Fruit fly (Drosophila melanogaster) whole organism, prepupa: ENCODE results near the gene CG2901.

Source experiments
- CG10631 ChIP-seq: fragments of 200-800 bp; sonication (Bioruptor generic); optimal IDR thresholded peaks from 2 replicates; lab custom pipeline; 2016; ENCODE audit warnings: missing biosample characterization, missing genetic modification characterization
- CG10669 ChIP-seq: fragments of 200-800 bp; sonication (Bioruptor generic); optimal IDR thresholded peaks from 3 replicates; lab custom pipeline; 2018; ENCODE audit warnings: missing biosample characterization, mild to moderate bottlenecking, missing genetic modification characterization, moderate library complexity
- CG11294 ChIP-seq: fragments of 200-800 bp; sonication (Bioruptor generic); IDR thresholded peaks from 2 replicates; pipeline ENCODE4 v1.3.6; 2022; ENCODE audit warnings: missing biosample characterization, missing genetic modification characterization
- CG15336 ChIP-seq: fragments of 200-800 bp; sonication (Bioruptor generic); IDR thresholded peaks from 2 replicates; pipeline ENCODE4 v1.3.6; 2022; ENCODE audit warnings: missing biosample characterization, missing genetic modification characterization
- CG1621 ChIP-seq: fragments of 200-800 bp; sonication (Bioruptor generic); optimal IDR thresholded peaks from 3 replicates; lab custom pipeline; 2018; ENCODE audit warnings: missing biosample characterization, mild to moderate bottlenecking, missing genetic modification characterization
- CG16779 ChIP-seq: fragments of 200-800 bp; sonication (Bioruptor generic); optimal IDR thresholded peaks from 3 replicates; lab custom pipeline; 2017; ENCODE audit warnings: missing biosample characterization, mild to moderate bottlenecking, missing genetic modification characterization
- CG3032 ChIP-seq: fragments of 200-800 bp; optimal IDR thresholded peaks from 2 replicates; lab custom pipeline; 2019; ENCODE audit warnings: missing biosample characterization, mild to moderate bottlenecking, missing genetic modification characterization, moderate library complexity
- CG31627 ChIP-seq: fragments of 200-800 bp; sonication (Bioruptor generic); optimal IDR thresholded peaks from 3 replicates; lab custom pipeline; 2016; ENCODE audit warnings: missing biosample characterization, missing genetic modification characterization
- CG34406 ChIP-seq: fragments of 200-800 bp; sonication (Bioruptor generic); optimal IDR thresholded peaks from 3 replicates; lab custom pipeline; 2016; ENCODE audit warnings: missing biosample characterization, missing genetic modification characterization
- CG3919 ChIP-seq: fragments of 200-800 bp; sonication (Bioruptor generic); optimal IDR thresholded peaks from 3 replicates; lab custom pipeline; 2016; ENCODE audit warnings: missing biosample characterization, missing genetic modification characterization
- CG4318 ChIP-seq: fragments of 200-800 bp; sonication (Bioruptor generic); optimal IDR thresholded peaks from 3 replicates; lab custom pipeline; 2017; ENCODE audit warnings: missing biosample characterization, mild to moderate bottlenecking, missing genetic modification characterization
- CG6276 ChIP-seq: fragments of 200-800 bp; sonication (Bioruptor generic); optimal IDR thresholded peaks from 2 replicates; lab custom pipeline; 2017; ENCODE audit warnings: missing biosample characterization, mild to moderate bottlenecking, missing genetic modification characterization
- CG6792 ChIP-seq: fragments of 200-800 bp; sonication (Bioruptor generic); optimal IDR thresholded peaks from 3 replicates; lab custom pipeline; 2016; ENCODE audit warnings: missing biosample characterization, missing genetic modification characterization
- CG7368 ChIP-seq: fragments of 200-800 bp; sonication (Bioruptor generic); optimal IDR thresholded peaks from 3 replicates; lab custom pipeline; 2016; ENCODE audit warnings: missing biosample characterization, missing genetic modification characterization
- CG8632 ChIP-seq: fragments of 200-800 bp; sonication (Bioruptor generic); optimal IDR thresholded peaks from 3 replicates; lab custom pipeline; 2016; ENCODE audit warnings: missing biosample characterization, missing genetic modification characterization
- Eip75B ChIP-seq: fragments of 200-800 bp; sonication (Bioruptor generic); optimal IDR thresholded peaks from 3 replicates; lab custom pipeline; 2016; ENCODE audit warnings: missing biosample characterization, missing genetic modification characterization
- Ets21C ChIP-seq: fragments of 200-800 bp; sonication (Bioruptor generic); optimal IDR thresholded peaks from 3 replicates; lab custom pipeline; 2016; ENCODE audit warnings: missing biosample characterization, missing genetic modification characterization
- Ets96B ChIP-seq: fragments of 200-800 bp; optimal IDR thresholded peaks from 2 replicates; lab custom pipeline; 2019; ENCODE audit warnings: missing biosample characterization, mild to moderate bottlenecking, missing genetic modification characterization, moderate library complexity
- Hr38 ChIP-seq: sonication (Bioruptor generic); optimal IDR thresholded peaks from 2 replicates; lab custom pipeline; 2016; ENCODE audit warnings: missing biosample characterization, missing genetic modification characterization
- Hr39 ChIP-seq: fragments of 200-800 bp; sonication (Bioruptor generic); optimal IDR thresholded peaks from 2 replicates; lab custom pipeline; 2016; ENCODE audit warnings: missing biosample characterization, missing genetic modification characterization
- Hr4 ChIP-seq: fragments of 200-800 bp; sonication (Bioruptor generic); optimal IDR thresholded peaks from 3 replicates; lab custom pipeline; 2016; ENCODE audit warnings: missing biosample characterization, missing genetic modification characterization
- Lpt ChIP-seq: fragments of 200-800 bp; sonication (Bioruptor generic); optimal IDR thresholded peaks from 3 replicates; lab custom pipeline; 2016; ENCODE audit warnings: missing biosample characterization, missing genetic modification characterization
- Met ChIP-seq: fragments of 200-800 bp; sonication (Bioruptor generic); optimal IDR thresholded peaks from 3 replicates; lab custom pipeline; 2016; ENCODE audit warnings: missing biosample characterization, missing genetic modification characterization
- OdsH ChIP-seq: fragments of 200-800 bp; sonication (Bioruptor generic); optimal IDR thresholded peaks from 3 replicates; lab custom pipeline; 2016; ENCODE audit warnings: missing biosample characterization, missing genetic modification characterization
- Smox ChIP-seq: fragments of 200-800 bp; sonication (Bioruptor generic); optimal IDR thresholded peaks from 3 replicates; lab custom pipeline; 2016; ENCODE audit warnings: missing biosample characterization, missing genetic modification characterization
- Sox102F ChIP-seq: fragments of 200-800 bp; sonication (Bioruptor generic); optimal IDR thresholded peaks from 2 replicates; lab custom pipeline; 2016; ENCODE audit warnings: missing biosample characterization, mild to moderate bottlenecking, missing genetic modification characterization
- Sox15 ChIP-seq: fragments of 200-800 bp; sonication (Bioruptor generic); optimal IDR thresholded peaks from 3 replicates; lab custom pipeline; 2016; ENCODE audit warnings: missing biosample characterization, missing genetic modification characterization
- dsx ChIP-seq: fragments of 200-800 bp; optimal IDR thresholded peaks from 3 replicates; lab custom pipeline; 2019; ENCODE audit warnings: missing biosample characterization, mild to moderate bottlenecking, missing genetic modification characterization, moderate library complexity; ENCODE audit not compliant: poor library complexity, severe bottlenecking
- eg ChIP-seq: fragments of 200-800 bp; sonication (Bioruptor generic); IDR thresholded peaks from 3 replicates; pipeline ENCODE4 v1.3.6; 2022; ENCODE audit warnings: missing biosample characterization, missing genetic modification characterization
- esn ChIP-seq: fragments of 200-800 bp; sonication (Bioruptor generic); optimal IDR thresholded peaks from 2 replicates; lab custom pipeline; 2016; ENCODE audit warnings: missing biosample characterization, mild to moderate bottlenecking, missing genetic modification characterization, moderate library complexity
- fd59A ChIP-seq: fragments of 200-800 bp; sonication (Bioruptor generic); optimal IDR thresholded peaks from 2 replicates; lab custom pipeline; 2017; ENCODE audit warnings: missing biosample characterization, mild to moderate bottlenecking, missing genetic modification characterization, missing genetic modification reagents
- fkh ChIP-seq: fragments of 200-800 bp; sonication (Bioruptor generic); optimal IDR thresholded peaks from 3 replicates; lab custom pipeline; 2017; ENCODE audit warnings: missing biosample characterization, mild to moderate bottlenecking, missing genetic modification characterization, moderate library complexity
- lz ChIP-seq: fragments of 200-800 bp; sonication (Bioruptor generic); optimal IDR thresholded peaks from 3 replicates; lab custom pipeline; 2016; ENCODE audit warnings: missing biosample characterization, missing genetic modification characterization
- pdm3 ChIP-seq: fragments of 200-800 bp; sonication (Bioruptor generic); optimal IDR thresholded peaks from 3 replicates; lab custom pipeline; 2016; ENCODE audit warnings: missing biosample characterization, missing genetic modification characterization
- salr ChIP-seq, 2 experiments: fragments of 200-800 bp; sonication (Bioruptor generic); optimal IDR thresholded peaks; 3 replicates each; lab custom pipeline; 2016 to 2018; ENCODE audit warnings: missing biosample characterization in 2 of 2, missing genetic modification characterization in 2 of 2, mild to moderate bottlenecking in 1 of 2
- spab ChIP-seq: fragments of 200-800 bp; sonication (Bioruptor generic); optimal IDR thresholded peaks from 2 replicates; lab custom pipeline; 2017; ENCODE audit warnings: missing biosample characterization, mild to moderate bottlenecking, missing genetic modification characterization, missing genetic modification reagents
- ss ChIP-seq, 2 experiments: fragments of 200-800 bp; sonication (Bioruptor generic); optimal IDR thresholded peaks; 2 replicates in 1 of 2; 3 replicates in 1 of 2; lab custom pipeline; 2017 to 2018; ENCODE audit warnings: mild to moderate bottlenecking in 2 of 2, missing biosample characterization in 2 of 2, missing genetic modification characterization in 2 of 2, moderate library complexity in 1 of 2
- svp ChIP-seq: fragments of 200-800 bp; sonication (Bioruptor generic); peaks from one replicate; lab custom pipeline; 2016; ENCODE audit warnings: missing biosample characterization, missing genetic modification characterization
- topi ChIP-seq: fragments of 200-800 bp; sonication (Bioruptor generic); optimal IDR thresholded peaks from 3 replicates; lab custom pipeline; 2016; ENCODE audit warnings: missing biosample characterization, missing genetic modification characterization
- vri ChIP-seq: fragments of 200-800 bp; sonication (Bioruptor generic); optimal IDR thresholded peaks from 3 replicates; lab custom pipeline; 2016; ENCODE audit warnings: missing biosample characterization, mild to moderate bottlenecking, missing genetic modification characterization

CG2901 gene

DNA sequence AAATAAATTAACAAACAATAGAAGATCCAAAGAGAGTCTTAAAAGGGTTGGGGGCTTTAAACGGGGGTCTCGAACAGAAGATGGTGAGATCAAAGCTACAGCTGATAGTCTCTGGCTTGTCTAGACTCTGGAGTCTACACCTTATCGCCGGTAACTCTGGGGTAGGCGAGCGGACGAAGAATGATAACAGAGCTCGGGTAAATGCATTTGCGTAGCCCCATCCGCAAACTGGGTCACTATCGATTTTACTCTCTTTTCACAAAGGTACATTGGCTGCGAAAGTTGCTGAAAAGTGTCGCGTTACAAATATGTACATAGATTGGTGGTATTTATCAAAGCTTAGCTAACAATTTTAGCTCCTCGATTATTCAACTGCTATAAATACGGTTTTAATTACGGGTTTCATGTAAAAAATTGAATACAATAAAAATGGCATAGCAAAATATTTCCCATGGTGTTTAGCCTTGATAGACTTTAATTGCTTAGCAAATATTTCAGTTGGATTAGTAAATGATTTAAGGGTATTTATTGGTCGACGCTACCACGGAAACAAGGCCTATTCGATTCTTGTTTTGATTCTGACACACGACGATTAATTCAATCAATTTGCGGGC lies 39.0 kb downstream of the CG2901 start (continued):
- TF ChIP-seq CG34406 = peak; percentile 59
- peak; percentile 11 for TF ChIP-seq CG31627 (GFP tag; lab: Kevin White, UChicago)
- TF ChIP-seq esn (GFP tag; lab: Kevin White, UChicago) = peak; percentile 38
- TF ChIP-seq svp (GFP tag; lab: Kevin White, UChicago) = peak; percentile 90
- peak; percentile 43 for TF ChIP-seq spab (GFP tag; lab: Kevin White, UChicago)
- peak in 1 of 2 experiments; percentile 60 for TF ChIP-seq ss (GFP tag; optimal IDR thresholded peaks at IDR 0.05; lab: Kevin White, UChicago)
- no peak for TF ChIP-seq Sox15 (GFP tag; lab: Kevin White, UChicago)
- peak; percentile 37 for TF ChIP-seq CG4318
- peak; percentile 56 for TF ChIP-seq CG3919 (GFP tag; lab: Kevin White, UChicago)
- TF ChIP-seq Hr4 (GFP tag; lab: Kevin White, UChicago) = peak; percentile 55
- TF ChIP-seq CG1621 (tag; lab: Kevin White, UChicago) = peak; percentile 14
- no peak for TF ChIP-seq CG11294 (GFP tag; lab: Robert Waterston, UW)
- TF ChIP-seq Hr39 (GFP tag; lab: Kevin White, UChicago) = no peak
- peak; percentile 66 for TF ChIP-seq Eip75B (GFP tag; lab: Kevin White, UChicago)
- peak; percentile 35 for TF ChIP-seq dsx (GFP tag; lab: Kevin White, UChicago)
- TF ChIP-seq lz (GFP tag; lab: Kevin White, UChicago) = peak; percentile 19
- TF ChIP-seq CG16779 = no peak
- peak in 1 of 2 experiments; percentile 15 for TF ChIP-seq salr (GFP tag; optimal IDR thresholded peaks at IDR 0.05; lab: Kevin White, UChicago)
- TF ChIP-seq CG6276 = peak; percentile 42
- peak; percentile 8 for TF ChIP-seq Smox (GFP tag; lab: Kevin White, UChicago)
- TF ChIP-seq Sox102F = no peak
- peak; percentile 29 for TF ChIP-seq CG10631 (GFP tag; lab: Kevin White, UChicago)
- no peak for TF ChIP-seq Ets21C (GFP tag; lab: Kevin White, UChicago)
- TF ChIP-seq Hr38 (GFP tag; lab: Kevin White, UChicago) = no peak
- TF ChIP-seq CG8632 (GFP tag; lab: Kevin White, UChicago) = peak; percentile 66
- peak; percentile 16 for TF ChIP-seq Met (GFP tag; lab: Kevin White, UChicago)
- TF ChIP-seq fkh (GFP tag; lab: Kevin White, UChicago) = no peak
- peak; percentile 45 for TF ChIP-seq CG3032
- TF ChIP-seq CG6792 = peak; percentile 41
- peak; percentile 64 for TF ChIP-seq Ets96B
- peak; percentile 43 for TF ChIP-seq fd59A (GFP tag; lab: Kevin White, UChicago)
- no peak for TF ChIP-seq eg (GFP tag; lab: Robert Waterston, UW)
- no peak; the same call in 1 of the 2 replicates for TF ChIP-seq CG15336 (GFP tag; lab: Robert Waterston, UW)

DNA sequence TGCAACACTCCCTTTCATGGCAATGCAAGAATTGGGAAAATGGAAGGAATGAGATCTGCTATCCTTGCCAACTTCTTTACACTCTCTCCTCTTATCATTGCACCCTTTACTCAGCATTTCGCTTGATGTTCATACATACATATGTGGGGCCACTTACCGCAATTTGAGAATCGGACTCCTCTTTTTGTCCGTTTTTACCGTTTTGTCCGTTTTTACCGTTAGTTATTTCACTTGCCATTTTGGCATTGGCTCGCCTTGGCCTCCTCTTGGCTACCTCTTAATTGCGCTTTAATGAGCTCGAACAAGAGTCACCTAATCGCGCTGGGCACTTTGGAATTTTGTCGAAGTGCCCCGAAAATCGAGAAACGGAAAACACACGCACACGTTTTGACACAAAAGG lies 39.8 kb downstream of the CG2901 start:
- TF ChIP-seq CG3919 (GFP tag; lab: Kevin White, UChicago) (no peak), CG15336 (GFP tag; lab: Robert Waterston, UW) (no peak), CG7368 (GFP tag; lab: Kevin White, UChicago) (no peak), OdsH (no peak), Hr4 (GFP tag; lab: Kevin White, UChicago) (no peak), Hr38 (GFP tag; lab: Kevin White, UChicago) (no peak), vri (no peak), Lpt (GFP tag; lab: Kevin White, UChicago) (no peak), fkh (GFP tag; lab: Kevin White, UChicago) (no peak), fd59A (GFP tag; lab: Kevin White, UChicago) (no peak), ss (GFP tag; optimal IDR thresholded peaks at IDR 0.05; lab: Kevin White, UChicago) (no peak), CG10669 (GFP tag; lab: Kevin White, UChicago) (no peak), CG6792 (no peak), topi (GFP tag; lab: Kevin White, UChicago) (no peak), lz (GFP tag; lab: Kevin White, UChicago) (no peak), salr (GFP tag; optimal IDR thresholded peaks at IDR 0.05; lab: Kevin White, UChicago) (no peak), CG8632 (GFP tag; lab: Kevin White, UChicago) (no peak), CG34406 (no peak), Smox (GFP tag; lab: Kevin White, UChicago) (no peak), pdm3 (GFP tag; lab: Kevin White, UChicago) (no peak)
